Worm (Caenorhabditis elegans) whole organism, L4 larva: ENCODE data around the gene nlp-69.

Source experiments
- R02D3.7 ChIP-seq: fragments of 150-350 bp; sonication (generic microtip); optimal IDR thresholded peaks from 3 replicates; lab custom pipeline; 2014; ENCODE audit warnings: missing biosample characterization, missing genetic modification characterization
- aha-1 ChIP-seq: fragments of 150-350 bp; peaks from one replicate; lab custom pipeline; 2014; ENCODE audit warnings: missing biosample characterization, missing genetic modification characterization
- ama-1 ChIP-seq: fragments of 150-350 bp; optimal IDR thresholded peaks from 2 replicates; lab custom pipeline; 2014; ENCODE audit warnings: inconsistent platforms, mixed read lengths
- attf-4 ChIP-seq: sonication (generic microtip); optimal IDR thresholded peaks from 3 replicates; lab custom pipeline; 2017; ENCODE audit warnings: missing biosample characterization, missing genetic modification characterization
- ceh-20 ChIP-seq: fragments of 200-800 bp; sonication (Bioruptor generic); IDR thresholded peaks from 2 replicates; pipeline ENCODE4 v1.3.6; 2022; ENCODE audit warnings: missing genetic modification reagents, missing genetic modification characterization, missing compliant biosample characterization
- ceh-28 ChIP-seq: fragments of 150-350 bp; optimal IDR thresholded peaks from 2 replicates; lab custom pipeline; 2014; ENCODE audit warnings: missing biosample characterization, missing genetic modification reagents, missing genetic modification characterization
- ces-1 ChIP-seq: fragments of 150-350 bp; sonication (generic microtip); optimal IDR thresholded peaks from 4 replicates; lab custom pipeline; 2014; ENCODE audit warnings: missing biosample characterization, missing genetic modification reagents, missing genetic modification characterization
- ctbp-1 ChIP-seq: fragments of 200-800 bp; sonication (Bioruptor generic); IDR thresholded peaks from 2 replicates; pipeline ENCODE4 v1.3.6; 2022; ENCODE audit warnings: missing genetic modification reagents, missing genetic modification characterization, missing compliant biosample characterization
- daf-12 ChIP-seq: fragments of 150-350 bp; optimal IDR thresholded peaks from 2 replicates; lab custom pipeline; 2014; ENCODE audit warnings: missing biosample characterization, missing genetic modification reagents, missing genetic modification characterization
- daf-16 ChIP-seq, 3 experiments: sonication (generic microtip); optimal IDR thresholded peaks; 2 replicates each; lab custom pipeline; 2016 to 2017; ENCODE audit warnings: missing genetic modification characterization in 3 of 3, missing genetic modification reagents in 3 of 3, mild to moderate bottlenecking in 2 of 3, missing compliant biosample characterization in 2 of 3, missing biosample characterization in 1 of 3, moderate library complexity in 1 of 3
- daf-19 ChIP-seq: fragments of 200-800 bp; sonication (Bioruptor generic); conservative IDR thresholded peaks from 2 replicates; pipeline ENCODE4 v1.3.6; 2022; ENCODE audit warnings: missing genetic modification characterization, missing compliant biosample characterization
- dmd-6 ChIP-seq: fragments of 200-800 bp; sonication (Bioruptor generic); IDR thresholded peaks from 2 replicates; pipeline ENCODE4 v1.3.6; 2022; ENCODE audit warnings: missing genetic modification reagents, missing genetic modification characterization, missing compliant biosample characterization
- dve-1 ChIP-seq: sonication (generic microtip); optimal IDR thresholded peaks from 2 replicates; lab custom pipeline; 2017; ENCODE audit warnings: antibody characterized with exemption, mild to moderate bottlenecking, missing genetic modification characterization, missing compliant biosample characterization; ENCODE audit not compliant: insufficient read depth
- hlh-30 ChIP-seq: sonication (generic microtip); optimal IDR thresholded peaks from 2 replicates; lab custom pipeline; 2017; ENCODE audit warnings: antibody characterized with exemption, mild to moderate bottlenecking, missing genetic modification characterization, missing compliant biosample characterization; ENCODE audit not compliant: insufficient read depth
- lin-29 ChIP-seq: fragments of 200-800 bp; sonication (Bioruptor generic); IDR thresholded peaks from 2 replicates; pipeline ENCODE4 v1.3.6; 2022; ENCODE audit warnings: missing genetic modification reagents, missing genetic modification characterization, missing compliant biosample characterization
- mep-1 ChIP-seq: fragments of 150-350 bp; sonication (generic microtip); optimal IDR thresholded peaks from 3 replicates; lab custom pipeline; 2014; ENCODE audit warnings: missing biosample characterization, missing genetic modification characterization
- nhr-48 ChIP-seq: sonication (generic microtip); optimal IDR thresholded peaks from 2 replicates; lab custom pipeline; 2016; ENCODE audit warnings: mild to moderate bottlenecking, missing genetic modification characterization, missing compliant biosample characterization
- snpc-1.2 ChIP-seq: fragments of 200-800 bp; sonication (Bioruptor generic); IDR thresholded peaks from 2 replicates; pipeline ENCODE4 v1.3.6; 2022; ENCODE audit warnings: missing genetic modification reagents, missing genetic modification characterization, missing compliant biosample characterization
- unc-130 ChIP-seq: sonication (generic microtip); optimal IDR thresholded peaks from 2 replicates; lab custom pipeline; 2016; ENCODE audit warnings: missing genetic modification reagents, missing genetic modification characterization, missing compliant biosample characterization

The nlp-69 gene

DNA sequence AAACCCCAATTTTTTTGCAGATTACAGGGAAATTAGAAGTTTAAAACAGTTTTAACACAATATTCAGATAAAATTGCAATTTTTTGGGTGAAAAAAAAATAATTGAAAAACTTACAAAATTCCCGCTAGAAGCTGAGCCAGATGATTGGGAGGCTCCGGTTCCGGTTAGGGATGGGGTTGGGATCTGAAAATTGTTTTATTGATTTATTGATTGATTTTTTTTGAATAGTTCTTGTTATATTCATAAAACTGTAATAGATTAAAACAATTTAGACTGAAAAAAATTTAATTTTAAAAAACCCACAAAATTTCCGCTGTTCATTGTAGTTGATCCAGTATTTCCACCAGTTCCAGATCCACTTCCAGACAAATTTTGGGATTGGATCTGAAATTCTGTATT lies 35.4 kb downstream of the nlp-69 start:
- peak; percentile 73 for TF ChIP-seq ceh-28 (tag; lab: Kevin White, UChicago)
- no peak for TF ChIP-seq daf-12 (tag; lab: Kevin White, UChicago)
- no peak for TF ChIP-seq nhr-48 (tag; lab: Kevin White, UChicago)
- TF ChIP-seq ama-1, result no peak
- TF ChIP-seq mep-1 (tag; lab: Kevin White, UChicago), result no peak
- no peak for TF ChIP-seq ceh-20 (GFP tag; lab: Robert Waterston, UW)
- no peak for TF ChIP-seq snpc-1.2 (GFP tag; lab: Robert Waterston, UW)
- TF ChIP-seq aha-1, result peak; percentile 26
- TF ChIP-seq dmd-6 (GFP tag; lab: Robert Waterston, UW), result no peak
- TF ChIP-seq unc-130 (GFP tag; lab: Kevin White, UChicago), result no peak
- no peak for TF ChIP-seq lin-29 (GFP tag; lab: Robert Waterston, UW)
- no peak for TF ChIP-seq ces-1 (GFP tag; lab: Kevin White, UChicago)
- TF ChIP-seq attf-4 (tag; lab: Kevin White, UChicago), result no peak

DNA sequence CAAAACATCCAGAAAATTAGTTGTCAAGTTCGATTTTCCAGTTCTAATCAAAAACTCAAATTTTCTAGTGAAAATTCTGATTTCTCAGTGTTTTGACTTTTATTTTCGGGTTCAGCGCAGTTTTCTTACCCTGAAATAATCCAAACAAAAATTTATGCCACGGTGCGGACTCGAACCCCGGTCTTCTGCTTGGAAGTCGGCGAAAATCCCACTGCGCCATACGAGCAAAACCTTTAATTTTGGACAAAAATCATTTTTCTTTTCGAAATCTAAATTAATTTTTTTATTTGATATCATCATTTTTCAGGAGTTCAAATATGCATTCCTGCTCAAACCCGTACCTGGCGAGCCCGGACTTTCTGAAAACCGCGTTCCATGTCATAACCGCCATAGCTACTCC lies 45.7 kb downstream of the nlp-69 start, which contains the start of gene srh-233:
Gene srh-233 (plus strand): TSS at position 301 of the 400 bp plus-strand sequence.
- TF ChIP-seq daf-16 (GFP tag; optimal IDR thresholded peaks at IDR 0.05; lab: Kevin White, UChicago) (no peak), daf-16 (tag; optimal IDR thresholded peaks at IDR 0.05; lab: Kevin White, UChicago) (no peak), aha-1 (peak; percentile 5), dve-1 (tag; lab: Kevin White, UChicago) (no peak)

- TF ChIP-seq daf-19 (GFP tag; lab: Robert Waterston, UW), result no peak
- no peak for TF ChIP-seq hlh-30 (tag; lab: Kevin White, UChicago)
- no peak for TF ChIP-seq R02D3.7
- TF ChIP-seq ctbp-1, result no peak
- TF ChIP-seq, all 104 proteins: peak for 0
These were observed 47.5 kb downstream of the nlp-69 start, which contains the start of gene spe-19 for ce11 chrV:20047310-20047709. TSS of gene spe-19 (minus strand) at chrV:20047410.
